Fruit fly (Drosophila melanogaster): ENCODE measurements around the gene Sms.

Sms gene

dm6 chr3L:12275572-12276042, 1.4 kb downstream of the Sms start (continued):
- TF ChIP-seq Oli (tag; optimal IDR thresholded peaks at IDR 0.05) (peak; percentile 2), CG10147 (GFP tag; optimal IDR thresholded peaks at IDR 0.05) (peak; percentile 35), row (GFP tag; IDR thresholded peaks at IDR 0.05) (peak; percentile 29; the same call in 1 of the 3 replicates), Drgx (GFP tag; IDR thresholded peaks at IDR 0.05) (no peak), btn (GFP tag; optimal IDR thresholded peaks at IDR 0.05) (no peak), Asciz (GFP tag; optimal IDR thresholded peaks at IDR 0.05) (peak; percentile 25), Dek (tag; optimal IDR thresholded peaks at IDR 0.05) (peak; percentile 33), az2 (GFP tag; optimal IDR thresholded peaks at IDR 0.05) (peak; percentile 40), CG4707 (GFP tag; optimal IDR thresholded peaks at IDR 0.05) (no peak), CG2712 (tag; optimal IDR thresholded peaks at IDR 0.05) (peak; percentile 58), CG15601 (tag; optimal IDR thresholded peaks at IDR 0.05) (peak; percentile 6), ranshi (GFP tag; IDR thresholded peaks at IDR 0.05) (no peak), lola (GFP tag; optimal IDR thresholded peaks at IDR 0.05) (peak in 1 of 3 experiments; percentile 3), repo (GFP tag; optimal IDR thresholded peaks at IDR 0.05) (no peak), crc (GFP tag; optimal IDR thresholded peaks at IDR 0.05) (no peak), CG12659 (GFP tag; optimal IDR thresholded peaks at IDR 0.05) (peak; percentile 31), Sox102F (GFP tag; optimal IDR thresholded peaks at IDR 0.05) (peak; percentile 42), h (optimal IDR thresholded peaks at IDR 0.05) (no peak), fd64A (GFP tag; optimal IDR thresholded peaks at IDR 0.05) (no peak), toy (GFP tag; IDR thresholded peaks at IDR 0.05) (no peak), Ptx1 (GFP tag; IDR thresholded peaks at IDR 0.05) (0 out of 2 replicates have a peak, but pooled peaks have one; percentile 12), fd102C (GFP tag; optimal IDR thresholded peaks at IDR 0.05) (no peak), Meics (GFP tag; optimal IDR thresholded peaks at IDR 0.05) (peak; percentile 39), CG10209 (GFP tag; optimal IDR thresholded peaks at IDR 0.05) (no peak), z (GFP tag; IDR thresholded peaks at IDR 0.05) (no peak), cwo (GFP tag; optimal IDR thresholded peaks at IDR 0.05) (peak; percentile 16), mirr (GFP tag; optimal IDR thresholded peaks at IDR 0.05) (no peak), Atf-2 (GFP tag; optimal IDR thresholded peaks at IDR 0.05) (no peak), CG8388 (GFP tag; optimal IDR thresholded peaks at IDR 0.05) (peak; percentile 31), lbe (GFP tag; optimal IDR thresholded peaks at IDR 0.05) (no peak), gsb-n (tag; optimal IDR thresholded peaks at IDR 0.05) (no peak), CG11695 (GFP tag; IDR thresholded peaks at IDR 0.05) (0 out of 3 replicates have a peak, but pooled peaks have one; percentile 27), Vsx1 (GFP tag; optimal IDR thresholded peaks at IDR 0.05) (peak; percentile 22), Max (GFP tag; optimal IDR thresholded peaks at IDR 0.05) (no peak), run (tag; optimal IDR thresholded peaks at IDR 0.05) (no peak), hth (optimal IDR thresholded peaks at IDR 0.05) (no peak), CG9437 (GFP tag; optimal IDR thresholded peaks at IDR 0.05) (peak; percentile 23), Xrp1 (GFP tag; IDR thresholded peaks at IDR 0.05) (peak; percentile 36), CG8924 (tag; optimal IDR thresholded peaks at IDR 0.05) (peak; percentile 45), CG18599 (GFP tag; optimal IDR thresholded peaks at IDR 0.05) (peak; percentile 47), CG13123 (GFP tag; optimal IDR thresholded peaks at IDR 0.05) (no peak), sens (GFP tag) (peak; percentile 38), CG7556 (GFP tag; optimal IDR thresholded peaks at IDR 0.05) (peak; percentile 52), grau (tag; optimal IDR thresholded peaks at IDR 0.05) (peak; percentile 49), Pdp1 (GFP tag; optimal IDR thresholded peaks at IDR 0.05) (no peak), CG9727 (GFP tag; optimal IDR thresholded peaks at IDR 0.05) (peak; percentile 6), wor (GFP tag; IDR thresholded peaks at IDR 0.05) (no peak), hbn (GFP tag; IDR thresholded peaks at IDR 0.05; ENCODE audit: partially characterized antibody) (no peak), CG17359 (tag; optimal IDR thresholded peaks at IDR 0.05) (peak; percentile 9), CG11696 (GFP tag; IDR thresholded peaks at IDR 0.05) (peak; percentile 84)

Data from whole organism, embryonic.